Fruit fly (Drosophila melanogaster) S2 (cell line): ENCODE measurements around the gene dan.

Experiments used
- CG8478 ChIP-seq: fragments of >200 bp; optimal IDR thresholded peaks from 2 replicates; lab custom pipeline; 2018
- CTCF ChIP-seq, 2 experiments: fragments of >200 bp; optimal IDR thresholded peaks; 2 replicates each; lab custom pipeline; 2018

DNA sequence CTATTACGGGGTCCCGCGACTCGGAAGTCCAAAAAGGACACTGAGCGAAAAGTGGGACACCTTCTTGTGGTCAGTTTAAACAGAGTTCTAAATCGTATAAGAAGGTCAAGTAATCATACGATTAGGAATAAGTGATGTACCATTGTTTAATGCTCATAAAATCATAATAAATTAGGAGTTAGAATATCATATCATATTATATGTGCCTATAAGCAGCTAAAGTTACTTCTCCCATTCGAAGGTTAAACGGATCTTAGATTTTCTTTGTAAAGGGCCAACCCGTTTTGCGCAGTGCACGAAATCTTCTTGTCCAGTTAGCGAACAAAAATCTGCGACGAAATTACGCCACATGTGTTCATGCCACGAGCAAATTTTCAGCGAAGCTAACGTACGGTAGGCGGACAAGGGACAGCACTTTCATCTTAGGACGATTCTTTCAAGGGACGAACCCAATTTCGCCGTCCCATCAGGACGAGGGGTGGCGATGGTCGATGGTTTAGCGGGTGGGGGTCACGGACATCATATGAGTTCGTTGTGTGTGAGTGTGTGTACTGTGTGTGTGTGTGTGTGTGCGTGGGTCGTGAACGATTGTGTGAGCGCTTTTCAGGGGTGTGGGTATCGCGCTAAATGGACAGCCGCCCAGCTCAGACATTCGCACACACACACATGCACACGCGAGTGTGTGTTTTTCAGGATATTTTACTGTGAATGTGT is 15.8 kb upstream of the dan start:
- no peak for TF ChIP-seq CG8478 (lab: Kevin White, UChicago)
- no peak for TF ChIP-seq CTCF (optimal IDR thresholded peaks at IDR 0.05; lab: Kevin White, UChicago)
